Fruit fly (Drosophila melanogaster): ENCODE results near the gene CG34323.

DNA sequence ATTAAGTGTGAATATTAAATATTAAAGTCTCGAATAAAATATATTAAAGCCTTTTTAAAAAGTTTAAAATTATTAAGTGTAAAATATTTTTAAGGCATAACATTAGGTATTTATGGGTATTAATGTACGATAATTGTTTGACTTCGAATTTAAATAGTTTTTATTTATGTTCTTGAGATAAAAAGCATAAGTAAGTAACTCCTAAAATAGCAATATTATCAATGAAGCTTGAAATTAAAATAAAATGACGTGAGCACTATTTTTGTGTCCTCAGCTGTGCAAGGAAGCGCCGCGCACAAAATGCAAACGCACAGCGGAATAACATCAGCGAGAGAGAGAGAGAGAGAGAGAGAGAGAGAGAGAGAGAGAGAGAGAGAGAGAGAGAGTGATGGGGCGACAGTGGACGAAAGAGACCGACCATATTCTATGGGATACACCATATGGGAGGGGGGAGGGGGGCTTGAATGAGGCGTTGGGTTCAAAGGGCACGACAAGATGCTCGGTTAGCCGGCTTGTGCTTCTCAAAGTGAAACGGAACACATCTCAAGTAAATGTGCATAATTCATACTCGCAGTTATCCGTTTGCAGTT, 20.1 kb downstream of the CG34323 start:
- TF ChIP-seq CrebA (GFP tag; optimal IDR thresholded peaks at IDR 0.05; ENCODE audit: borderline replicate concordance), result no peak
- TF ChIP-seq Mio (GFP tag; optimal IDR thresholded peaks at IDR 0.05), result no peak
- no peak for TF ChIP-seq pan (optimal IDR thresholded peaks at IDR 0.05)
- no peak for TF ChIP-seq Vsx2 (GFP tag; optimal IDR thresholded peaks at IDR 0.05; ENCODE audit: partially characterized antibody)
- TF ChIP-seq woc (GFP tag; optimal IDR thresholded peaks at IDR 0.05), result no peak
- TF ChIP-seq OdsH (GFP tag; optimal IDR thresholded peaks at IDR 0.05), result no peak

All from whole organism, wandering third instar larva.